Fruit fly (Drosophila melanogaster) whole organism, larva: ENCODE data around the gene PLCXD.

Experiments
- noc ChIP-seq: fragments of 200-800 bp; sonication (Bioruptor generic); optimal IDR thresholded peaks from 3 replicates; lab custom pipeline; 2019; ENCODE audit warnings: missing biosample characterization, mild to moderate bottlenecking, missing genetic modification characterization, moderate library complexity

Gene PLCXD

dm6 chr2L:12038177-12038581 lies 11.0 kb upstream of the PLCXD start, which contains the start of gene Tom70:
TSS of gene Tom70 (minus strand) at chr2L:12038511.
- no peak for TF ChIP-seq noc (tag; lab: Kevin White, UChicago)

dm6 chr2L:12040510-12040909 lies 8.7 kb upstream of the PLCXD start, which contains the start of gene CG6766:
TSS of gene CG6766 (minus strand) at chr2L:12040689.
- no peak for TF ChIP-seq noc (tag; lab: Kevin White, UChicago)

- peak; percentile 84 for TF ChIP-seq noc (tag; lab: Kevin White, UChicago)
Observed at dm6 chr2L:12044613-12045350, 4.4 kb upstream of the PLCXD start, which contains the start of gene CG6785. TSS of gene CG6785 (minus strand) at chr2L:12045200.

- no peak for TF ChIP-seq noc (tag; lab: Kevin White, UChicago)
Observed at dm6 chr2L:12045578-12045940, 3.7 kb upstream of the PLCXD start.

dm6 chr2L:12045941-12046855 lies 3.0 kb upstream of the PLCXD start, which contains the start of gene CG6770:
TSS of gene CG6770 (minus strand) at chr2L:12046118.
- TF ChIP-seq noc (tag; lab: Kevin White, UChicago): peak; percentile 87

dm6 chr2L:12046856-12047230 lies 2.4 kb upstream of the PLCXD start:
- peak; percentile 50 for TF ChIP-seq noc (tag; lab: Kevin White, UChicago)

- TF ChIP-seq noc (tag; lab: Kevin White, UChicago): no peak
Observed at dm6 chr2L:12048723-12049122, 495 bp upstream of the PLCXD start, which contains the start of gene Plzf. TSS of gene Plzf (minus strand) at chr2L:12048918.

- no peak for TF ChIP-seq noc (tag; lab: Kevin White, UChicago)
Observed at dm6 chr2L:12053365-12053764, 4.1 kb downstream of the PLCXD start.

- TF ChIP-seq noc (tag; lab: Kevin White, UChicago): no peak
Observed at dm6 chr2L:12055837-12056388, 6.7 kb downstream of the PLCXD start, which contains the start of the genes JhI-21, RpL7-like and CG34164. TSS of gene JhI-21 (minus strand) at chr2L:12056042. TSS of gene RpL7-like (plus strand) at chr2L:12056326. TSS of gene CG34164 (plus strand) at chr2L:12056348.

- no peak for TF ChIP-seq noc (tag; lab: Kevin White, UChicago)
Observed at dm6 chr2L:12063035-12063434, 13.8 kb downstream of the PLCXD start, which contains the start of gene Rab3-GAP. TSS of gene Rab3-GAP (minus strand) at chr2L:12063184.

- TF ChIP-seq noc (tag; lab: Kevin White, UChicago): no peak
Observed at dm6 chr2L:12065683-12066386, 16.6 kb downstream of the PLCXD start.

dm6 chr2L:12066617-12067251 lies 17.5 kb downstream of the PLCXD start, which contains the start of gene firl:
TSS of gene firl (minus strand) at chr2L:12066775.
- TF ChIP-seq noc (tag; lab: Kevin White, UChicago): no peak

dm6 chr2L:12075850-12076249 lies 26.6 kb downstream of the PLCXD start, which contains the start of gene CG14947:
TSS of gene CG14947 (plus strand) at chr2L:12076100.
- no peak for TF ChIP-seq noc (tag; lab: Kevin White, UChicago)

dm6 chr2L:12078123-12078658 lies 29.0 kb downstream of the PLCXD start:
- TF ChIP-seq noc (tag; lab: Kevin White, UChicago): no peak
